Fruit fly (Drosophila melanogaster): ENCODE results near the gene by.
A peak's percentile ranks its signal among the peaks of the same experiment; 100 is the strongest.

The by gene

dm6 chr3R:9543495-9544180, 10.8 kb upstream of the by start:
- TF ChIP-seq Myb (GFP tag; optimal IDR thresholded peaks at IDR 0.05) (peak; percentile 65), bsh (GFP tag; optimal IDR thresholded peaks at IDR 0.05) (no peak), wor (GFP tag; IDR thresholded peaks at IDR 0.05) (no peak), pum (GFP tag; optimal IDR thresholded peaks at IDR 0.05) (no peak), CG11695 (GFP tag; IDR thresholded peaks at IDR 0.05) (0 out of 3 replicates have a peak, but pooled peaks have one; percentile 6), HmgZ (tag; optimal IDR thresholded peaks at IDR 0.05) (no peak), cg (GFP tag; optimal IDR thresholded peaks at IDR 0.05) (no peak), ATbp (GFP tag; optimal IDR thresholded peaks at IDR 0.05) (no peak), Eip74EF (GFP tag; optimal IDR thresholded peaks at IDR 0.05) (peak in 1 of 2 experiments; percentile 48), H15 (GFP tag; IDR thresholded peaks at IDR 0.05) (no peak), gcm2 (GFP tag; optimal IDR thresholded peaks at IDR 0.05) (no peak), CG33213 (GFP tag; optimal IDR thresholded peaks at IDR 0.05) (peak; percentile 40), Dek (tag; optimal IDR thresholded peaks at IDR 0.05) (no peak), CG2199 (GFP tag; IDR thresholded peaks at IDR 0.05) (no peak), ssp (GFP tag; IDR thresholded peaks at IDR 0.05) (peak; percentile 80), CG34376 (GFP tag; optimal IDR thresholded peaks at IDR 0.05) (peak; percentile 6), Ets97D (GFP tag; optimal IDR thresholded peaks at IDR 0.05) (peak; percentile 67), lola (GFP tag; optimal IDR thresholded peaks at IDR 0.05) (peak in 1 of 3 experiments; percentile 78), wek (GFP tag; optimal IDR thresholded peaks at IDR 0.05) (no peak), dpn (GFP tag; optimal IDR thresholded peaks at IDR 0.05) (no peak), pzg (GFP tag; optimal IDR thresholded peaks at IDR 0.05) (peak; percentile 13), stwl (tag; optimal IDR thresholded peaks at IDR 0.05) (peak; percentile 54), Blimp-1 (GFP tag; optimal IDR thresholded peaks at IDR 0.05) (no peak), trem (tag; optimal IDR thresholded peaks at IDR 0.05) (peak; percentile 3), CG2116 (GFP tag; optimal IDR thresholded peaks at IDR 0.05) (peak; percentile 18), CG15514 (GFP tag; optimal IDR thresholded peaks at IDR 0.05) (peak; percentile 70), CG9437 (GFP tag; optimal IDR thresholded peaks at IDR 0.05) (peak; percentile 99), nom (GFP tag; optimal IDR thresholded peaks at IDR 0.05) (no peak), HHEX (GFP tag; optimal IDR thresholded peaks at IDR 0.05) (peak; percentile 11), Hr39 (optimal IDR thresholded peaks at IDR 0.05) (no peak), Oaz (GFP tag; IDR thresholded peaks at IDR 0.05) (no peak), sens (GFP tag) (peak; percentile 79), Trl (optimal IDR thresholded peaks at IDR 0.05) (peak; percentile 59 to 81), Trl (GFP tag; optimal IDR thresholded peaks at IDR 0.05) (no peak), CG30020 (tag; optimal IDR thresholded peaks at IDR 0.05) (peak; percentile 78), ci (GFP tag; IDR thresholded peaks at IDR 0.05) (peak; percentile 44; the same call in 1 of the 3 replicates), Dfd (GFP tag; optimal IDR thresholded peaks at IDR 0.05) (peak in 1 of 2 experiments; percentile 9), CG7357 (GFP tag; IDR thresholded peaks at IDR 0.05) (peak; percentile 84), CG13296 (GFP tag; optimal IDR thresholded peaks at IDR 0.05) (peak; percentile 13), CG2712 (tag; optimal IDR thresholded peaks at IDR 0.05) (no peak), Ets65A (GFP tag) (peak; percentile 36), btn (GFP tag; optimal IDR thresholded peaks at IDR 0.05) (no peak), CG6765 (GFP tag; optimal IDR thresholded peaks at IDR 0.05) (no peak), CG31441 (GFP tag; IDR thresholded peaks at IDR 0.05) (no peak), CG17802 (tag; optimal IDR thresholded peaks at IDR 0.05) (peak; percentile 35), pfk (GFP tag; optimal IDR thresholded peaks at IDR 0.05) (peak; percentile 27), eve (GFP tag; optimal IDR thresholded peaks at IDR 0.05) (peak in 1 of 2 experiments; percentile 72), CG11093 (GFP tag; IDR thresholded peaks at IDR 0.05) (no peak), bcd (GFP tag; optimal IDR thresholded peaks at IDR 0.05) (no peak), Lhr (GFP tag; optimal IDR thresholded peaks at IDR 0.05) (peak; percentile 72)
